Fruit fly (Drosophila melanogaster) whole organism, prepupa: Measurements from ENCODE around the gene CG7065.

Experiments
- Blimp-1 ChIP-seq: fragments of 200-800 bp; sonication (Bioruptor generic); optimal IDR thresholded peaks from 3 replicates; lab custom pipeline; 2017; ENCODE audit warnings: missing biosample characterization, missing genetic modification characterization, mild to moderate bottlenecking, moderate library complexity, missing genetic modification reagents
- CG11294 ChIP-seq: fragments of 200-800 bp; sonication (Bioruptor generic); IDR thresholded peaks from 2 replicates; pipeline ENCODE4 v1.3.6; 2022; ENCODE audit warnings: missing biosample characterization, missing genetic modification characterization
- CG11762 ChIP-seq: fragments of 200-800 bp; sonication (Bioruptor generic); optimal IDR thresholded peaks from 3 replicates; lab custom pipeline; 2016; ENCODE audit warnings: missing biosample characterization, missing genetic modification characterization; ENCODE audit not compliant: insufficient read depth
- CG11902 ChIP-seq: fragments of 200-800 bp; sonication (Bioruptor generic); optimal IDR thresholded peaks from 3 replicates; lab custom pipeline; 2016; ENCODE audit warnings: missing biosample characterization, missing genetic modification characterization
- CG15336 ChIP-seq: fragments of 200-800 bp; sonication (Bioruptor generic); IDR thresholded peaks from 2 replicates; pipeline ENCODE4 v1.3.6; 2022; ENCODE audit warnings: missing biosample characterization, missing genetic modification characterization
- CG1621 ChIP-seq: fragments of 200-800 bp; sonication (Bioruptor generic); optimal IDR thresholded peaks from 3 replicates; lab custom pipeline; 2018; ENCODE audit warnings: missing biosample characterization, mild to moderate bottlenecking, missing genetic modification characterization
- CG16779 ChIP-seq: fragments of 200-800 bp; sonication (Bioruptor generic); optimal IDR thresholded peaks from 3 replicates; lab custom pipeline; 2017; ENCODE audit warnings: missing biosample characterization, mild to moderate bottlenecking, missing genetic modification characterization
- CG3032 ChIP-seq: fragments of 200-800 bp; optimal IDR thresholded peaks from 2 replicates; lab custom pipeline; 2019; ENCODE audit warnings: missing biosample characterization, mild to moderate bottlenecking, missing genetic modification characterization, moderate library complexity
- CG31627 ChIP-seq: fragments of 200-800 bp; sonication (Bioruptor generic); optimal IDR thresholded peaks from 3 replicates; lab custom pipeline; 2016; ENCODE audit warnings: missing biosample characterization, missing genetic modification characterization
- CG34406 ChIP-seq: fragments of 200-800 bp; sonication (Bioruptor generic); optimal IDR thresholded peaks from 3 replicates; lab custom pipeline; 2016; ENCODE audit warnings: missing biosample characterization, missing genetic modification characterization
- CG3919 ChIP-seq: fragments of 200-800 bp; sonication (Bioruptor generic); optimal IDR thresholded peaks from 3 replicates; lab custom pipeline; 2016; ENCODE audit warnings: missing biosample characterization, missing genetic modification characterization
- CG4318 ChIP-seq: fragments of 200-800 bp; sonication (Bioruptor generic); optimal IDR thresholded peaks from 3 replicates; lab custom pipeline; 2017; ENCODE audit warnings: missing biosample characterization, mild to moderate bottlenecking, missing genetic modification characterization
- CG6163 ChIP-seq: fragments of 200-800 bp; sonication (Bioruptor generic); IDR thresholded peaks from 3 replicates; pipeline ENCODE4 v1.3.6; 2022; ENCODE audit warnings: missing biosample characterization, missing genetic modification characterization
- CG6276 ChIP-seq: fragments of 200-800 bp; sonication (Bioruptor generic); optimal IDR thresholded peaks from 2 replicates; lab custom pipeline; 2017; ENCODE audit warnings: missing biosample characterization, mild to moderate bottlenecking, missing genetic modification characterization
- CG6792 ChIP-seq: fragments of 200-800 bp; sonication (Bioruptor generic); optimal IDR thresholded peaks from 3 replicates; lab custom pipeline; 2016; ENCODE audit warnings: missing biosample characterization, missing genetic modification characterization
- CG6854 ChIP-seq: fragments of 200-800 bp; sonication (Bioruptor generic); optimal IDR thresholded peaks from 2 replicates; lab custom pipeline; 2017; ENCODE audit warnings: missing biosample characterization, mild to moderate bottlenecking, missing genetic modification characterization
- CG8119 ChIP-seq: fragments of 200-800 bp; sonication (Bioruptor generic); IDR thresholded peaks from 3 replicates; pipeline ENCODE4 v1.3.6; 2022; ENCODE audit warnings: missing biosample characterization, missing genetic modification characterization
- CG8632 ChIP-seq: fragments of 200-800 bp; sonication (Bioruptor generic); optimal IDR thresholded peaks from 3 replicates; lab custom pipeline; 2016; ENCODE audit warnings: missing biosample characterization, missing genetic modification characterization
- CG9139 ChIP-seq: fragments of 200-800 bp; sonication (Bioruptor generic); optimal IDR thresholded peaks from 3 replicates; lab custom pipeline; 2017; ENCODE audit warnings: missing biosample characterization, mild to moderate bottlenecking, missing genetic modification characterization
- Eip75B ChIP-seq: fragments of 200-800 bp; sonication (Bioruptor generic); optimal IDR thresholded peaks from 3 replicates; lab custom pipeline; 2016; ENCODE audit warnings: missing biosample characterization, missing genetic modification characterization
- Eip78C ChIP-seq: fragments of 200-800 bp; sonication (Bioruptor generic); peaks from one replicate; lab custom pipeline; 2016; ENCODE audit warnings: missing biosample characterization, missing genetic modification characterization
- Ets96B ChIP-seq: fragments of 200-800 bp; optimal IDR thresholded peaks from 2 replicates; lab custom pipeline; 2019; ENCODE audit warnings: missing biosample characterization, mild to moderate bottlenecking, missing genetic modification characterization, moderate library complexity
- Gug ChIP-seq: fragments of 200-800 bp; sonication (Bioruptor generic); IDR thresholded peaks from 2 replicates; pipeline ENCODE4 v1.3.6; 2022; ENCODE audit warnings: missing biosample characterization, missing genetic modification characterization
- Hr38 ChIP-seq: sonication (Bioruptor generic); optimal IDR thresholded peaks from 2 replicates; lab custom pipeline; 2016; ENCODE audit warnings: missing biosample characterization, missing genetic modification characterization
- Hr39 ChIP-seq: fragments of 200-800 bp; sonication (Bioruptor generic); optimal IDR thresholded peaks from 2 replicates; lab custom pipeline; 2016; ENCODE audit warnings: missing biosample characterization, missing genetic modification characterization
- Hr4 ChIP-seq: fragments of 200-800 bp; sonication (Bioruptor generic); optimal IDR thresholded peaks from 3 replicates; lab custom pipeline; 2016; ENCODE audit warnings: missing biosample characterization, missing genetic modification characterization
- Met ChIP-seq: fragments of 200-800 bp; sonication (Bioruptor generic); optimal IDR thresholded peaks from 3 replicates; lab custom pipeline; 2016; ENCODE audit warnings: missing biosample characterization, missing genetic modification characterization
- OdsH ChIP-seq: fragments of 200-800 bp; sonication (Bioruptor generic); optimal IDR thresholded peaks from 3 replicates; lab custom pipeline; 2016; ENCODE audit warnings: missing biosample characterization, missing genetic modification characterization
- Smox ChIP-seq: fragments of 200-800 bp; sonication (Bioruptor generic); optimal IDR thresholded peaks from 3 replicates; lab custom pipeline; 2016; ENCODE audit warnings: missing biosample characterization, missing genetic modification characterization
- Sox14 ChIP-seq: fragments of 200-800 bp; sonication (Bioruptor generic); optimal IDR thresholded peaks from 3 replicates; lab custom pipeline; 2016; ENCODE audit warnings: missing biosample characterization, missing genetic modification characterization
- Sox15 ChIP-seq: fragments of 200-800 bp; sonication (Bioruptor generic); optimal IDR thresholded peaks from 3 replicates; lab custom pipeline; 2016; ENCODE audit warnings: missing biosample characterization, missing genetic modification characterization
- achi ChIP-seq: fragments of 200-800 bp; sonication (Bioruptor generic); optimal IDR thresholded peaks from 3 replicates; lab custom pipeline; 2016; ENCODE audit warnings: missing biosample characterization, missing genetic modification characterization
- acj6 ChIP-seq: fragments of 200-800 bp; sonication (Bioruptor generic); optimal IDR thresholded peaks from 3 replicates; lab custom pipeline; 2016; ENCODE audit warnings: missing biosample characterization, missing genetic modification characterization
- cyc ChIP-seq: fragments of 200-800 bp; sonication (Bioruptor generic); optimal IDR thresholded peaks from 3 replicates; lab custom pipeline; 2016; ENCODE audit warnings: missing biosample characterization, missing genetic modification characterization
- dac ChIP-seq: fragments of 200-800 bp; sonication (Bioruptor generic); optimal IDR thresholded peaks from 2 replicates; lab custom pipeline; 2017; ENCODE audit warnings: missing biosample characterization, mild to moderate bottlenecking, missing genetic modification characterization
- esn ChIP-seq: fragments of 200-800 bp; sonication (Bioruptor generic); optimal IDR thresholded peaks from 2 replicates; lab custom pipeline; 2016; ENCODE audit warnings: missing biosample characterization, mild to moderate bottlenecking, missing genetic modification characterization, moderate library complexity
- fkh ChIP-seq: fragments of 200-800 bp; sonication (Bioruptor generic); optimal IDR thresholded peaks from 3 replicates; lab custom pipeline; 2017; ENCODE audit warnings: missing biosample characterization, mild to moderate bottlenecking, missing genetic modification characterization, moderate library complexity
- lz ChIP-seq: fragments of 200-800 bp; sonication (Bioruptor generic); optimal IDR thresholded peaks from 3 replicates; lab custom pipeline; 2016; ENCODE audit warnings: missing biosample characterization, missing genetic modification characterization
- net ChIP-seq: fragments of 200-800 bp; sonication (Bioruptor generic); optimal IDR thresholded peaks from 3 replicates; lab custom pipeline; 2016; ENCODE audit warnings: missing biosample characterization, missing genetic modification characterization
- pdm3 ChIP-seq: fragments of 200-800 bp; sonication (Bioruptor generic); optimal IDR thresholded peaks from 3 replicates; lab custom pipeline; 2016; ENCODE audit warnings: missing biosample characterization, missing genetic modification characterization
- salr ChIP-seq, 2 experiments: fragments of 200-800 bp; sonication (Bioruptor generic); optimal IDR thresholded peaks; 3 replicates each; lab custom pipeline; 2016 to 2018; ENCODE audit warnings: missing biosample characterization in 2 of 2, missing genetic modification characterization in 2 of 2, mild to moderate bottlenecking in 1 of 2
- vri ChIP-seq: fragments of 200-800 bp; sonication (Bioruptor generic); optimal IDR thresholded peaks from 3 replicates; lab custom pipeline; 2016; ENCODE audit warnings: missing biosample characterization, mild to moderate bottlenecking, missing genetic modification characterization

CG7065 gene

DNA sequence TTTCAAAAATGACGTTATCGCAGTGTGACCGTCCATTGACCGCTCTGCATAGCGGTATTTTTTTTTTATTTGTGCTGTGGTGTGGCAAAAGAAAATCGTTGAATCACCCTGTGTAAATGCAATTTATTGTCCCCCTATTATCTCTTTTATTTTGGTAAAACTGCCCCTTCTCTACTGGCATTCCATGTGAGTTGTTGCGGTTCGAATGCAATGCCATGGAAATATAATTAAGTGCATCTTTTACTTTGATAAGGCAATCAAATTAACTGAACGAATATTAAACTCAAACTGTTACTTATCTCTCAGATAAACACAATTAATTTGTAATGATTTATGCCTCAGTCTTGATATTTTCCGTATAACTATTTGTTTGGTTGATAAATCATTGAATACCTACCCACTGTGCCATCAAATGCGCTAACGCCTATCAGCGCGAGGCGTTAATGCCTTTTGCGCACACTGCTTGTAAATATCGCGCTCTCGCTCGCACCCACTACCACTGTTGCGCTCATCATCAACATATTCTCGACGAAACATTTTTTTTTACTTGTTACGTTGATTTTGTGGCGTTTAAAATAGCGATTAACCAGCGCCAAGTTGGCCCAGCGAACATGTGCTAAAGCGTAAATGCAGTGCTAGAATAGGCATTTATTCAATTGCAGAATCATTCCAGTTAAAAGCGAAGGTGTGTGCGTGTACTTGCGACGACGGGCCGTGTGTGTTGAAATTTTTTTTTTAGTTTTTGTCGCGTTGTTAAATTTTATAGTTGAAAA lies 33.0 kb upstream of the CG7065 start (continued):
- TF ChIP-seq CG11762 (GFP tag; lab: Kevin White, UChicago) (peak; percentile 39), Sox15 (GFP tag; lab: Kevin White, UChicago) (peak; percentile 53), Ets96B (tag; lab: Kevin White, UChicago) (peak; percentile 23), Hr39 (GFP tag; lab: Kevin White, UChicago) (peak; percentile 71), pdm3 (GFP tag; lab: Kevin White, UChicago) (peak; percentile 67), cyc (GFP tag; lab: Kevin White, UChicago) (peak; percentile 61), CG6276 (GFP tag; lab: Kevin White, UChicago) (no peak), Gug (GFP tag; lab: Robert Waterston, UW) (peak; percentile 18; the same call in 1 of the 2 replicates), CG1621 (peak; percentile 16), CG6792 (GFP tag; lab: Kevin White, UChicago) (peak; percentile 42), esn (peak; percentile 59), CG6163 (GFP tag; lab: Robert Waterston, UW) (peak; percentile 22; the same call in 1 of the 3 replicates), Eip75B (GFP tag; lab: Kevin White, UChicago) (peak; percentile 58), CG34406 (GFP tag; lab: Kevin White, UChicago) (peak; percentile 21), CG11902 (peak; percentile 37), Met (peak; percentile 65), CG31627 (GFP tag; lab: Kevin White, UChicago) (peak; percentile 66), CG3919 (GFP tag; lab: Kevin White, UChicago) (no peak), Hr4 (no peak), acj6 (GFP tag; lab: Kevin White, UChicago) (peak; percentile 47), CG3032 (tag; lab: Kevin White, UChicago) (peak; percentile 48), CG15336 (GFP tag; lab: Robert Waterston, UW) (peak; percentile 36; the same call in 1 of the 2 replicates), CG8119 (peak; percentile 48; the same call in 2 of the 3 replicates), Blimp-1 (GFP tag; lab: Kevin White, UChicago) (no peak), Eip78C (peak; percentile 81), net (GFP tag; lab: Kevin White, UChicago) (peak; percentile 57), lz (GFP tag; lab: Kevin White, UChicago) (peak; percentile 55), fkh (GFP tag; lab: Kevin White, UChicago) (peak; percentile 75), Smox (GFP tag; lab: Kevin White, UChicago) (peak; percentile 66), CG16779 (tag; lab: Kevin White, UChicago) (no peak), CG6854 (GFP tag; lab: Kevin White, UChicago) (peak; percentile 19), dac (peak; percentile 9), vri (GFP tag; lab: Kevin White, UChicago) (no peak), CG11294 (GFP tag; lab: Robert Waterston, UW) (no peak), Hr38 (no peak), OdsH (GFP tag; lab: Kevin White, UChicago) (no peak), CG8632 (peak; percentile 46), CG9139 (no peak), achi (GFP tag; lab: Kevin White, UChicago) (peak; percentile 67), salr (GFP tag; optimal IDR thresholded peaks at IDR 0.05; lab: Kevin White, UChicago) (peak; percentile 1 to 46), CG4318 (GFP tag; lab: Kevin White, UChicago) (no peak), Sox14 (peak; percentile 65)
